Fruit fly (Drosophila melanogaster) whole organism, prepupa: Measurements from ENCODE around the gene Atat.

Experiments
- CG10669 ChIP-seq: fragments of 200-800 bp; sonication (Bioruptor generic); optimal IDR thresholded peaks from 3 replicates; lab custom pipeline; 2018; ENCODE audit warnings: missing biosample characterization, mild to moderate bottlenecking, missing genetic modification characterization, moderate library complexity
- CG11294 ChIP-seq: fragments of 200-800 bp; sonication (Bioruptor generic); IDR thresholded peaks from 2 replicates; pipeline ENCODE4 v1.3.6; 2022; ENCODE audit warnings: missing biosample characterization, missing genetic modification characterization
- CG11762 ChIP-seq: fragments of 200-800 bp; sonication (Bioruptor generic); optimal IDR thresholded peaks from 3 replicates; lab custom pipeline; 2016; ENCODE audit warnings: missing biosample characterization, missing genetic modification characterization; ENCODE audit not compliant: insufficient read depth
- CG11902 ChIP-seq: fragments of 200-800 bp; sonication (Bioruptor generic); optimal IDR thresholded peaks from 3 replicates; lab custom pipeline; 2016; ENCODE audit warnings: missing biosample characterization, missing genetic modification characterization
- CG15336 ChIP-seq: fragments of 200-800 bp; sonication (Bioruptor generic); IDR thresholded peaks from 2 replicates; pipeline ENCODE4 v1.3.6; 2022; ENCODE audit warnings: missing biosample characterization, missing genetic modification characterization
- CG1621 ChIP-seq: fragments of 200-800 bp; sonication (Bioruptor generic); optimal IDR thresholded peaks from 3 replicates; lab custom pipeline; 2018; ENCODE audit warnings: missing biosample characterization, mild to moderate bottlenecking, missing genetic modification characterization
- CG16779 ChIP-seq: fragments of 200-800 bp; sonication (Bioruptor generic); optimal IDR thresholded peaks from 3 replicates; lab custom pipeline; 2017; ENCODE audit warnings: missing biosample characterization, mild to moderate bottlenecking, missing genetic modification characterization
- CG32006 ChIP-seq: fragments of 200-800 bp; sonication (Bioruptor generic); optimal IDR thresholded peaks from 3 replicates; lab custom pipeline; 2017; ENCODE audit warnings: missing biosample characterization, mild to moderate bottlenecking, missing genetic modification characterization
- CG34406 ChIP-seq: fragments of 200-800 bp; sonication (Bioruptor generic); optimal IDR thresholded peaks from 3 replicates; lab custom pipeline; 2016; ENCODE audit warnings: missing biosample characterization, missing genetic modification characterization
- CG3919 ChIP-seq: fragments of 200-800 bp; sonication (Bioruptor generic); optimal IDR thresholded peaks from 3 replicates; lab custom pipeline; 2016; ENCODE audit warnings: missing biosample characterization, missing genetic modification characterization
- CG6163 ChIP-seq: fragments of 200-800 bp; sonication (Bioruptor generic); IDR thresholded peaks from 3 replicates; pipeline ENCODE4 v1.3.6; 2022; ENCODE audit warnings: missing biosample characterization, missing genetic modification characterization
- CG6792 ChIP-seq: fragments of 200-800 bp; sonication (Bioruptor generic); optimal IDR thresholded peaks from 3 replicates; lab custom pipeline; 2016; ENCODE audit warnings: missing biosample characterization, missing genetic modification characterization
- CG6808 ChIP-seq: fragments of 200-800 bp; sonication (Bioruptor generic); optimal IDR thresholded peaks from 3 replicates; lab custom pipeline; 2017; ENCODE audit warnings: missing biosample characterization, missing genetic modification characterization, mild to moderate bottlenecking, moderate library complexity, missing genetic modification reagents
- CG7368 ChIP-seq: fragments of 200-800 bp; sonication (Bioruptor generic); optimal IDR thresholded peaks from 3 replicates; lab custom pipeline; 2016; ENCODE audit warnings: missing biosample characterization, missing genetic modification characterization
- CG8319 ChIP-seq: fragments of 200-800 bp; sonication (Bioruptor generic); optimal IDR thresholded peaks from 3 replicates; lab custom pipeline; 2016; ENCODE audit warnings: missing biosample characterization, missing genetic modification characterization
- CG9139 ChIP-seq: fragments of 200-800 bp; sonication (Bioruptor generic); optimal IDR thresholded peaks from 3 replicates; lab custom pipeline; 2017; ENCODE audit warnings: missing biosample characterization, mild to moderate bottlenecking, missing genetic modification characterization
- Eip75B ChIP-seq: fragments of 200-800 bp; sonication (Bioruptor generic); optimal IDR thresholded peaks from 3 replicates; lab custom pipeline; 2016; ENCODE audit warnings: missing biosample characterization, missing genetic modification characterization
- Eip78C ChIP-seq: fragments of 200-800 bp; sonication (Bioruptor generic); peaks from one replicate; lab custom pipeline; 2016; ENCODE audit warnings: missing biosample characterization, missing genetic modification characterization
- Ets21C ChIP-seq: fragments of 200-800 bp; sonication (Bioruptor generic); optimal IDR thresholded peaks from 3 replicates; lab custom pipeline; 2016; ENCODE audit warnings: missing biosample characterization, missing genetic modification characterization
- Ets96B ChIP-seq: fragments of 200-800 bp; optimal IDR thresholded peaks from 2 replicates; lab custom pipeline; 2019; ENCODE audit warnings: missing biosample characterization, mild to moderate bottlenecking, missing genetic modification characterization, moderate library complexity
- Gug ChIP-seq: fragments of 200-800 bp; sonication (Bioruptor generic); IDR thresholded peaks from 2 replicates; pipeline ENCODE4 v1.3.6; 2022; ENCODE audit warnings: missing biosample characterization, missing genetic modification characterization
- Hr38 ChIP-seq: sonication (Bioruptor generic); optimal IDR thresholded peaks from 2 replicates; lab custom pipeline; 2016; ENCODE audit warnings: missing biosample characterization, missing genetic modification characterization
- Hr4 ChIP-seq: fragments of 200-800 bp; sonication (Bioruptor generic); optimal IDR thresholded peaks from 3 replicates; lab custom pipeline; 2016; ENCODE audit warnings: missing biosample characterization, missing genetic modification characterization
- Lpt ChIP-seq: fragments of 200-800 bp; sonication (Bioruptor generic); optimal IDR thresholded peaks from 3 replicates; lab custom pipeline; 2016; ENCODE audit warnings: missing biosample characterization, missing genetic modification characterization
- Smox ChIP-seq: fragments of 200-800 bp; sonication (Bioruptor generic); optimal IDR thresholded peaks from 3 replicates; lab custom pipeline; 2016; ENCODE audit warnings: missing biosample characterization, missing genetic modification characterization
- achi ChIP-seq: fragments of 200-800 bp; sonication (Bioruptor generic); optimal IDR thresholded peaks from 3 replicates; lab custom pipeline; 2016; ENCODE audit warnings: missing biosample characterization, missing genetic modification characterization
- cyc ChIP-seq: fragments of 200-800 bp; sonication (Bioruptor generic); optimal IDR thresholded peaks from 3 replicates; lab custom pipeline; 2016; ENCODE audit warnings: missing biosample characterization, missing genetic modification characterization
- dsx ChIP-seq: fragments of 200-800 bp; optimal IDR thresholded peaks from 3 replicates; lab custom pipeline; 2019; ENCODE audit warnings: missing biosample characterization, mild to moderate bottlenecking, missing genetic modification characterization, moderate library complexity; ENCODE audit not compliant: poor library complexity, severe bottlenecking
- eg ChIP-seq: fragments of 200-800 bp; sonication (Bioruptor generic); IDR thresholded peaks from 3 replicates; pipeline ENCODE4 v1.3.6; 2022; ENCODE audit warnings: missing biosample characterization, missing genetic modification characterization
- esn ChIP-seq: fragments of 200-800 bp; sonication (Bioruptor generic); optimal IDR thresholded peaks from 2 replicates; lab custom pipeline; 2016; ENCODE audit warnings: missing biosample characterization, mild to moderate bottlenecking, missing genetic modification characterization, moderate library complexity
- fd59A ChIP-seq: fragments of 200-800 bp; sonication (Bioruptor generic); optimal IDR thresholded peaks from 2 replicates; lab custom pipeline; 2017; ENCODE audit warnings: missing biosample characterization, mild to moderate bottlenecking, missing genetic modification characterization, missing genetic modification reagents
- fkh ChIP-seq: fragments of 200-800 bp; sonication (Bioruptor generic); optimal IDR thresholded peaks from 3 replicates; lab custom pipeline; 2017; ENCODE audit warnings: missing biosample characterization, mild to moderate bottlenecking, missing genetic modification characterization, moderate library complexity
- net ChIP-seq: fragments of 200-800 bp; sonication (Bioruptor generic); optimal IDR thresholded peaks from 3 replicates; lab custom pipeline; 2016; ENCODE audit warnings: missing biosample characterization, missing genetic modification characterization
- salr ChIP-seq, 2 experiments: fragments of 200-800 bp; sonication (Bioruptor generic); optimal IDR thresholded peaks; 3 replicates each; lab custom pipeline; 2016 to 2018; ENCODE audit warnings: missing biosample characterization in 2 of 2, missing genetic modification characterization in 2 of 2, mild to moderate bottlenecking in 1 of 2
- spab ChIP-seq: fragments of 200-800 bp; sonication (Bioruptor generic); optimal IDR thresholded peaks from 2 replicates; lab custom pipeline; 2017; ENCODE audit warnings: missing biosample characterization, mild to moderate bottlenecking, missing genetic modification characterization, missing genetic modification reagents
- ss ChIP-seq, 2 experiments: fragments of 200-800 bp; sonication (Bioruptor generic); optimal IDR thresholded peaks; 2 replicates in 1 of 2; 3 replicates in 1 of 2; lab custom pipeline; 2017 to 2018; ENCODE audit warnings: mild to moderate bottlenecking in 2 of 2, missing biosample characterization in 2 of 2, missing genetic modification characterization in 2 of 2, moderate library complexity in 1 of 2
- svp ChIP-seq: fragments of 200-800 bp; sonication (Bioruptor generic); peaks from one replicate; lab custom pipeline; 2016; ENCODE audit warnings: missing biosample characterization, missing genetic modification characterization
- vri ChIP-seq: fragments of 200-800 bp; sonication (Bioruptor generic); optimal IDR thresholded peaks from 3 replicates; lab custom pipeline; 2016; ENCODE audit warnings: missing biosample characterization, mild to moderate bottlenecking, missing genetic modification characterization

The Atat gene

DNA sequence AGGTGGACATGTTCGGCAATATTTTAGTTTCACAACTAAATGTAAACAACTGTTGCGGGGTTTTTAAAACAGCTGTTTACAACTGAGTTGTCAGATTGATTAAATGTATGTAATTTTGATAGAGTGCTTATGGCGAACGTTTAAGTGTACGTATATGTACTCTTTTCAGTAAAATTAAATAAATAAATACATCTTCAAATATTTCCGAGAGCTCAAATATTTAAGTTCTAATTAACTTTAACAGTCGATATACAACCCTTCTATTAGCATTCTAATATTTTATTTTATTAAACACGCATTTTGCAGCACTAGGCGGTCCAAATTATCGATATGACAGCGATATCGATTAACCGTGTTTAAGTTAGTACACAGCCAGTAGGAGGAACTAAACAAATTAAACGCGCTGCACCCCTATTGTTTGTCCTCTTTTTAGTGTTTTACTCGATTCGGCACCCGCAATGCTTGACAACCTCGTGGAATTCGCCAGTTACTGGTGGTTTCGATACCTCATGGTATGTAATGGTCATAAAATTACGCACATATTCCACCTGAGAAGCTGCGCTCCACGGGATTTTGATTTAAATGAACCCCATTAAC is 25.1 kb upstream of the Atat start, which contains the start of the genes CG3448 and ghi (continued):
- TF ChIP-seq CG11762 (GFP tag; lab: Kevin White, UChicago) (peak; percentile 49), eg (GFP tag; lab: Robert Waterston, UW) (peak; percentile 55; the same call in 2 of the 3 replicates), salr (GFP tag; optimal IDR thresholded peaks at IDR 0.05; lab: Kevin White, UChicago) (no peak), CG32006 (GFP tag; lab: Kevin White, UChicago) (no peak), CG10669 (GFP tag; lab: Kevin White, UChicago) (peak; percentile 32), esn (GFP tag; lab: Kevin White, UChicago) (peak; percentile 75), CG6163 (no peak), CG8319 (no peak), CG6808 (peak; percentile 52), Hr38 (GFP tag; lab: Kevin White, UChicago) (no peak), CG6792 (GFP tag; lab: Kevin White, UChicago) (peak; percentile 48), CG1621 (tag; lab: Kevin White, UChicago) (peak; percentile 11), Smox (GFP tag; lab: Kevin White, UChicago) (no peak), fkh (GFP tag; lab: Kevin White, UChicago) (peak; percentile 94), Eip75B (peak; percentile 72), Ets96B (tag; lab: Kevin White, UChicago) (peak; percentile 56), cyc (GFP tag; lab: Kevin White, UChicago) (peak; percentile 67), Hr4 (GFP tag; lab: Kevin White, UChicago) (peak; percentile 66), Gug (GFP tag; lab: Robert Waterston, UW) (peak; percentile 49; the same call in 1 of the 2 replicates), ss (GFP tag; optimal IDR thresholded peaks at IDR 0.05; lab: Kevin White, UChicago) (peak in 1 of 2 experiments; percentile 66), Ets21C (GFP tag; lab: Kevin White, UChicago) (peak; percentile 31), CG34406 (GFP tag; lab: Kevin White, UChicago) (peak; percentile 19), svp (GFP tag; lab: Kevin White, UChicago) (peak; percentile 84), CG16779 (tag; lab: Kevin White, UChicago) (no peak), CG7368 (GFP tag; lab: Kevin White, UChicago) (peak; percentile 54), CG9139 (GFP tag; lab: Kevin White, UChicago) (no peak), spab (GFP tag; lab: Kevin White, UChicago) (no peak), achi (peak; percentile 60), dsx (GFP tag; lab: Kevin White, UChicago) (peak; percentile 58), Eip78C (GFP tag; lab: Kevin White, UChicago) (peak; percentile 89), CG3919 (GFP tag; lab: Kevin White, UChicago) (peak; percentile 73), CG11902 (GFP tag; lab: Kevin White, UChicago) (no peak), fd59A (GFP tag; lab: Kevin White, UChicago) (no peak), vri (peak; percentile 32), Lpt (GFP tag; lab: Kevin White, UChicago) (peak; percentile 56)

DNA sequence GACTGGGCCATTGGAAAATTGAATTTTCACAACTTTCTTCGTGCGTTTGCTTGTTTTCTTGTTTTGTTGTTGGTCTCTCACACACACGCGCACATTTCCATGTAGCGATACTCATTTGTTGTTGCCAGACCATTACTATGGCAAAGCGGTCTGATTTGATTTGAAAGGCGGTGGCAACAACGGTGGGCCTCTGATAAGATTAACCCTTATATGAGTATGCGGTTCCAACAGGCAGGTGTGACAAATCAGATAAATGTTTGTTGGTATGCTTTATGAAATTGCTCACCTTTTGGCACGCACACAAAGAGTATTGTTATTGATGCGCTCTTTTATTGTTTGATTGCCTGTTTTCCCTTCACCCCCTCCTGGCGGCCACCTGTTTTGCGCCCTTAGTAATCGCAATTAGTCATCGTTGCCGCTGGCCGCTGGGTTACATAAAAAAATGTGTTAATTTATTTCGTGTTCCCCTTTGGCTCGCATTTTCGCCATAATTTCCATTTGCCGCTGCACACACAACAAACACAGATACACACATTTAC is 20.8 kb upstream of the Atat start:
- TF ChIP-seq CG9139 (GFP tag; lab: Kevin White, UChicago) (no peak), CG15336 (peak; percentile 39), CG16779 (tag; lab: Kevin White, UChicago) (no peak), Gug (GFP tag; lab: Robert Waterston, UW) (peak; percentile 46), CG11294 (GFP tag; lab: Robert Waterston, UW) (0 out of 2 replicates have a peak, but pooled peaks have one; percentile 9), net (GFP tag; lab: Kevin White, UChicago) (peak; percentile 19), Eip78C (GFP tag; lab: Kevin White, UChicago) (peak; percentile 51), vri (peak; percentile 90), Lpt (GFP tag; lab: Kevin White, UChicago) (peak; percentile 6), achi (no peak), svp (GFP tag; lab: Kevin White, UChicago) (peak; percentile 67), CG32006 (GFP tag; lab: Kevin White, UChicago) (peak; percentile 31)
